Fruit fly (Drosophila melanogaster) whole organism, embryonic: ENCODE data around the gene IscU.
A peak's percentile ranks its signal among the peaks of the same experiment; 100 is the strongest.

ENCODE experiments used
- Adf1 ChIP-seq: fragments of 200-800 bp; sonication (Bioruptor generic); IDR thresholded peaks from 2 replicates; pipeline ENCODE4 v1.3.6; 2022; ENCODE audit warnings: missing biosample characterization, missing genetic modification characterization
- Awh ChIP-seq: fragments of 200-800 bp; sonication (Bioruptor generic); IDR thresholded peaks from 2 replicates; pipeline ENCODE4, ENCODE4 v1.3.6; 2022; ENCODE audit warnings: missing biosample characterization, missing genetic modification characterization
- B-H1 ChIP-seq: fragments of 200-800 bp; sonication (Bioruptor generic); IDR thresholded peaks from 3 replicates; pipeline ENCODE4 v1.3.6; 2022; ENCODE audit warnings: missing biosample characterization, missing genetic modification characterization
- CG10209 ChIP-seq: fragments of 200-800 bp; sonication (Bioruptor generic); optimal IDR thresholded peaks from 3 replicates; lab custom pipeline; 2017; ENCODE audit warnings: missing biosample characterization, mild to moderate bottlenecking, missing genetic modification characterization, missing genetic modification reagents
- CG10565 ChIP-seq: fragments of 200-800 bp; sonication (Bioruptor generic); optimal IDR thresholded peaks from 3 replicates; lab custom pipeline; 2016; ENCODE audit warnings: missing biosample characterization, mild to moderate bottlenecking, missing genetic modification characterization
- CG11696 ChIP-seq: fragments of 200-800 bp; sonication (Bioruptor generic); IDR thresholded peaks from 2 replicates; pipeline ENCODE4 v1.3.6; 2022; ENCODE audit warnings: missing biosample characterization, missing genetic modification characterization
- CG12236 ChIP-seq: fragments of 200-800 bp; sonication (Bioruptor generic); optimal IDR thresholded peaks from 2 replicates; lab custom pipeline; 2016; ENCODE audit warnings: missing biosample characterization, missing genetic modification characterization
- CG15601 ChIP-seq: fragments of 200-800 bp; sonication (Bioruptor generic); optimal IDR thresholded peaks from 3 replicates; lab custom pipeline; 2019; ENCODE audit warnings: missing biosample characterization, mild to moderate bottlenecking, missing genetic modification characterization, moderate library complexity
- CG1647 ChIP-seq: fragments of 200-800 bp; sonication (Bioruptor generic); optimal IDR thresholded peaks from 3 replicates; lab custom pipeline; 2016; ENCODE audit warnings: missing biosample characterization, missing genetic modification characterization
- CG3407 ChIP-seq: fragments of 200-800 bp; sonication (Bioruptor generic); optimal IDR thresholded peaks from 2 replicates; lab custom pipeline; 2018; ENCODE audit warnings: missing biosample characterization, mild to moderate bottlenecking, missing genetic modification characterization
- CG4730 ChIP-seq: fragments of 200-800 bp; sonication (Bioruptor generic); IDR thresholded peaks from 2 replicates; pipeline ENCODE4 v1.3.6; 2022; ENCODE audit warnings: missing biosample characterization, missing genetic modification characterization
- CG6654 ChIP-seq: fragments of 200-800 bp; sonication (Bioruptor generic); optimal IDR thresholded peaks from 2 replicates; lab custom pipeline; 2017; ENCODE audit warnings: missing biosample characterization, mild to moderate bottlenecking, missing genetic modification characterization
- CG8944 ChIP-seq: fragments of 200-800 bp; sonication (Bioruptor generic); optimal IDR thresholded peaks from 3 replicates; lab custom pipeline; 2016; ENCODE audit warnings: missing biosample characterization, missing genetic modification characterization
- CG9727 ChIP-seq: fragments of 200-800 bp; sonication (Bioruptor generic); optimal IDR thresholded peaks from 3 replicates; lab custom pipeline; 2017; ENCODE audit warnings: missing biosample characterization, mild to moderate bottlenecking, missing genetic modification characterization
- CG9876 ChIP-seq: fragments of 200-800 bp; sonication (Bioruptor generic); optimal IDR thresholded peaks from 2 replicates; lab custom pipeline; 2016; ENCODE audit warnings: missing biosample characterization, missing genetic modification characterization
- CoRest ChIP-seq: fragments of 200-800 bp; sonication (Bioruptor generic); optimal IDR thresholded peaks from 3 replicates; lab custom pipeline; 2018; ENCODE audit warnings: missing biosample characterization, mild to moderate bottlenecking, missing genetic modification characterization, moderate library complexity
- D19A ChIP-seq: fragments of 200-800 bp; optimal IDR thresholded peaks from 3 replicates; lab custom pipeline; 2019; ENCODE audit warnings: missing biosample characterization, mild to moderate bottlenecking, missing genetic modification characterization, moderate library complexity
- Dbx ChIP-seq: fragments of 200-800 bp; sonication (Bioruptor generic); IDR thresholded peaks from 3 replicates; pipeline ENCODE4 v1.3.6; 2022; ENCODE audit warnings: missing biosample characterization, missing genetic modification characterization
- E2f1 ChIP-seq: fragments of 200-800 bp; sonication (Bioruptor generic); IDR thresholded peaks from 2 replicates; pipeline ENCODE4 v1.3.6; 2022; ENCODE audit warnings: missing biosample characterization, missing genetic modification characterization
- ERR ChIP-seq: fragments of 200-800 bp; sonication (Bioruptor generic); optimal IDR thresholded peaks from 2 replicates; lab custom pipeline; 2016; ENCODE audit warnings: missing biosample characterization, missing genetic modification characterization
- H2.0 ChIP-seq: fragments of 200-800 bp; sonication (Bioruptor generic); IDR thresholded peaks from 2 replicates; pipeline ENCODE4 v1.3.6; 2022; ENCODE audit warnings: missing biosample characterization, missing genetic modification characterization
- HLH3B ChIP-seq: fragments of 200-800 bp; sonication (Bioruptor generic); IDR thresholded peaks from 2 replicates; pipeline ENCODE4 v1.3.6; 2022; ENCODE audit warnings: missing biosample characterization, missing genetic modification characterization
- Lpt ChIP-seq: fragments of >200 bp; optimal IDR thresholded peaks from 2 replicates; lab custom pipeline; 2018; ENCODE audit warnings: missing biosample characterization, missing genetic modification characterization
- Med ChIP-seq: fragments of 200-800 bp; sonication (Bioruptor generic); peaks from one replicate; lab custom pipeline; 2016; ENCODE audit warnings: missing biosample characterization, missing genetic modification characterization, mild to moderate bottlenecking, inconsistent platforms, moderate library complexity
- NC2α ChIP-seq: fragments of 200-800 bp; sonication (Bioruptor generic); optimal IDR thresholded peaks from 2 replicates; lab custom pipeline; 2016; ENCODE audit warnings: missing biosample characterization, missing genetic modification characterization
- Nf-YC ChIP-seq: fragments of 200-800 bp; optimal IDR thresholded peaks from 3 replicates; lab custom pipeline; 2019; ENCODE audit warnings: missing biosample characterization, mild to moderate bottlenecking, missing genetic modification characterization, moderate library complexity
- Sox102F ChIP-seq: fragments of 200-800 bp; sonication (Bioruptor generic); optimal IDR thresholded peaks from 2 replicates; lab custom pipeline; 2018; ENCODE audit warnings: missing biosample characterization, mild to moderate bottlenecking, missing genetic modification characterization, moderate library complexity
- Sry-β ChIP-seq: fragments of 200-800 bp; sonication (Bioruptor generic); optimal IDR thresholded peaks from 2 replicates; lab custom pipeline; 2018; ENCODE audit warnings: missing biosample characterization, mild to moderate bottlenecking, missing genetic modification characterization, moderate library complexity
- Stat92E ChIP-seq, 3 experiments: fragments of >200 bp in 2 of 3; fragments of 200-800 bp in 1 of 3; sonication (Bioruptor generic) in 1 of 3; optimal IDR thresholded peaks; 2 replicates each; lab custom pipeline; 2017 to 2019; ENCODE audit warnings: missing biosample characterization in 3 of 3, missing genetic modification characterization in 3 of 3, mild to moderate bottlenecking in 1 of 3, moderate library complexity in 1 of 3
- Tbp ChIP-seq: fragments of >200 bp; optimal IDR thresholded peaks from 2 replicates; lab custom pipeline; 2018; ENCODE audit warnings: missing biosample characterization, missing genetic modification characterization
- al ChIP-seq: fragments of 200-800 bp; sonication (Bioruptor generic); IDR thresholded peaks from 2 replicates; pipeline ENCODE4 v1.3.6; 2022; ENCODE audit warnings: missing biosample characterization, missing genetic modification characterization
- bigmax ChIP-seq: fragments of 200-800 bp; sonication (Bioruptor generic); optimal IDR thresholded peaks from 2 replicates; lab custom pipeline; 2018; ENCODE audit warnings: missing biosample characterization, mild to moderate bottlenecking, missing genetic modification characterization
- btn ChIP-seq: fragments of 200-800 bp; sonication (Bioruptor generic); optimal IDR thresholded peaks from 2 replicates; lab custom pipeline; 2016; ENCODE audit warnings: missing biosample characterization, missing genetic modification characterization
- corto ChIP-seq: fragments of 200-800 bp; sonication (Bioruptor generic); optimal IDR thresholded peaks from 2 replicates; lab custom pipeline; 2016; ENCODE audit warnings: missing biosample characterization, mild to moderate bottlenecking, missing genetic modification characterization, moderate library complexity
- dati ChIP-seq: fragments of 200-800 bp; sonication (Bioruptor generic); IDR thresholded peaks from 2 replicates; pipeline ENCODE4 v1.3.6; 2022; ENCODE audit warnings: missing biosample characterization, missing genetic modification characterization
- dmrt11E ChIP-seq: fragments of 200-800 bp; sonication (Bioruptor generic); optimal IDR thresholded peaks from 3 replicates; lab custom pipeline; 2018; ENCODE audit warnings: missing biosample characterization, mild to moderate bottlenecking, missing genetic modification characterization, moderate library complexity
- esg ChIP-seq: fragments of 200-800 bp; sonication (Bioruptor generic); conservative IDR thresholded peaks from 2 replicates; pipeline ENCODE4 v1.3.6; 2022; ENCODE audit warnings: missing biosample characterization, missing genetic modification characterization
- fd3F ChIP-seq: fragments of 200-800 bp; sonication (Bioruptor generic); optimal IDR thresholded peaks from 2 replicates; lab custom pipeline; 2018; ENCODE audit warnings: missing biosample characterization, mild to moderate bottlenecking, missing genetic modification characterization, moderate library complexity
- fd96Cb ChIP-seq: fragments of 200-800 bp; sonication (Bioruptor generic); optimal IDR thresholded peaks from 2 replicates; lab custom pipeline; 2018; ENCODE audit warnings: missing biosample characterization, mild to moderate bottlenecking, missing genetic modification characterization, moderate library complexity
- gsb ChIP-seq: fragments of 200-800 bp; sonication (Bioruptor generic); IDR thresholded peaks from 2 replicates; pipeline ENCODE4 v1.3.6; 2022; ENCODE audit warnings: missing biosample characterization, missing genetic modification characterization
- gsb-n ChIP-seq: fragments of 200-800 bp; sonication (Bioruptor generic); optimal IDR thresholded peaks from 3 replicates; lab custom pipeline; 2018; ENCODE audit warnings: missing biosample characterization, mild to moderate bottlenecking, missing genetic modification characterization
- jing ChIP-seq: fragments of 200-800 bp; sonication (Bioruptor generic); optimal IDR thresholded peaks from 2 replicates; lab custom pipeline; 2018; ENCODE audit warnings: missing biosample characterization, mild to moderate bottlenecking, missing genetic modification characterization
- nerfin-1 ChIP-seq: fragments of 200-800 bp; sonication (Bioruptor generic); optimal IDR thresholded peaks from 3 replicates; lab custom pipeline; 2019; ENCODE audit warnings: missing biosample characterization, mild to moderate bottlenecking, missing genetic modification characterization, moderate library complexity
- nom ChIP-seq: fragments of 200-800 bp; sonication (Bioruptor generic); optimal IDR thresholded peaks from 2 replicates; lab custom pipeline; 2017; ENCODE audit warnings: missing biosample characterization, missing genetic modification characterization, mild to moderate bottlenecking, moderate library complexity, missing genetic modification reagents
- pzg ChIP-seq: fragments of 200-800 bp; sonication (Bioruptor generic); optimal IDR thresholded peaks from 3 replicates; lab custom pipeline; 2018; ENCODE audit warnings: missing biosample characterization, mild to moderate bottlenecking, missing genetic modification characterization, moderate library complexity
- run ChIP-seq: fragments of 200-800 bp; sonication (Bioruptor generic); optimal IDR thresholded peaks from 3 replicates; lab custom pipeline; 2018; ENCODE audit warnings: missing biosample characterization, mild to moderate bottlenecking, missing genetic modification characterization
- sens ChIP-seq: fragments of 200-800 bp; sonication (Bioruptor generic); peaks from one replicate; lab custom pipeline; 2016; ENCODE audit warnings: missing biosample characterization, missing genetic modification characterization
- so ChIP-seq: fragments of 200-800 bp; sonication (Bioruptor generic); IDR thresholded peaks from 3 replicates; pipeline ENCODE4 v1.3.6; 2022; ENCODE audit warnings: missing biosample characterization, missing genetic modification characterization
- sob ChIP-seq: fragments of 200-800 bp; sonication (Bioruptor generic); IDR thresholded peaks from 2 replicates; pipeline ENCODE4 v1.3.6; 2022; ENCODE audit warnings: missing biosample characterization, missing genetic modification characterization
- yki ChIP-seq: fragments of >200 bp; optimal IDR thresholded peaks from 3 replicates; lab custom pipeline; 2018
- z ChIP-seq: fragments of 200-800 bp; sonication (Bioruptor generic); IDR thresholded peaks from 3 replicates; pipeline ENCODE4 v1.3.6; 2022; ENCODE audit warnings: missing biosample characterization, missing genetic modification characterization

The IscU gene

dm6 chr3R:8820428-8820912 is 3.5 kb downstream of the IscU start, which contains the start of gene aqz (continued):
- TF ChIP-seq Lpt (GFP tag; lab: Kevin White, UChicago): no peak
- TF ChIP-seq dmrt11E (tag; lab: Kevin White, UChicago): peak; percentile 8
- peak; percentile 51 for TF ChIP-seq CG8944
- no peak for TF ChIP-seq corto (GFP tag; lab: Kevin White, UChicago)
- TF ChIP-seq B-H1 (GFP tag; lab: Robert Waterston, UW): peak; percentile 21; the same call in 1 of the 3 replicates
- peak; percentile 21; the same call in 1 of the 3 replicates for TF ChIP-seq z (GFP tag; lab: Robert Waterston, UW)
- TF ChIP-seq al (GFP tag; lab: Robert Waterston, UW): 0 out of 2 replicates have a peak, but pooled peaks have one; percentile 25
- peak; percentile 91 for TF ChIP-seq NC2α (GFP tag; lab: Kevin White, UChicago)
- peak; percentile 1 for TF ChIP-seq CG3407
- peak; percentile 38 for TF ChIP-seq bigmax (GFP tag; lab: Kevin White, UChicago)
- no peak for TF ChIP-seq CG4730 (GFP tag; lab: Robert Waterston, UW)
- no peak for TF ChIP-seq CG10565 (GFP tag; lab: Kevin White, UChicago)
- TF ChIP-seq H2.0: no peak
- TF ChIP-seq Dbx: peak; percentile 77
- TF ChIP-seq fd96Cb (tag; lab: Kevin White, UChicago): no peak
- TF ChIP-seq Med (GFP tag; lab: Kevin White, UChicago): peak; percentile 96
- TF ChIP-seq CG1647 (GFP tag; lab: Kevin White, UChicago): no peak
- TF ChIP-seq D19A (tag; lab: Kevin White, UChicago): peak; percentile 64
- TF ChIP-seq Awh: peak; percentile 28; the same call in 1 of the 2 replicates
- peak; percentile 19 for TF ChIP-seq Sry-β
- TF ChIP-seq CG11696 (GFP tag; lab: Robert Waterston, UW): peak; percentile 45; the same call in 1 of the 2 replicates
- peak; percentile 57 for TF ChIP-seq run (tag; lab: Kevin White, UChicago)
- TF ChIP-seq HLH3B (GFP tag; lab: Robert Waterston, UW): peak; percentile 56; the same call in 1 of the 2 replicates
- peak; percentile 98 for TF ChIP-seq pzg (GFP tag; lab: Kevin White, UChicago)
- TF ChIP-seq CG10209: peak; percentile 16
- TF ChIP-seq CG9727: peak; percentile 41
- TF ChIP-seq Adf1 (GFP tag; lab: Robert Waterston, UW): peak; percentile 68; the same call in 1 of the 2 replicates
- peak; percentile 57; the same call in 1 of the 2 replicates for TF ChIP-seq E2f1 (GFP tag; lab: Robert Waterston, UW)
- TF ChIP-seq gsb-n (tag; lab: Kevin White, UChicago): peak; percentile 59
- peak; percentile 40 for TF ChIP-seq CG9876
- TF ChIP-seq CG12236 (GFP tag; lab: Kevin White, UChicago): peak; percentile 21
- TF ChIP-seq yki: no peak
- TF ChIP-seq Stat92E (GFP tag; optimal IDR thresholded peaks at IDR 0.05; lab: Kevin White, UChicago): peak in 1 of 3 experiments; percentile 90
- TF ChIP-seq CG6654 (GFP tag; lab: Kevin White, UChicago): no peak
- peak; percentile 49; the same call in 1 of the 2 replicates for TF ChIP-seq gsb
- TF ChIP-seq dati: 0 out of 2 replicates have a peak, but pooled peaks have one; percentile 33
- TF ChIP-seq sens (GFP tag; lab: Kevin White, UChicago): peak; percentile 91
- no peak for TF ChIP-seq fd3F (GFP tag; lab: Kevin White, UChicago)
- TF ChIP-seq Tbp (GFP tag; lab: Kevin White, UChicago): peak; percentile 72
- peak; percentile 62 for TF ChIP-seq CoRest (tag; lab: Kevin White, UChicago)
- TF ChIP-seq nerfin-1 (tag; lab: Kevin White, UChicago): peak; percentile 46
- TF ChIP-seq Nf-YC (tag; lab: Kevin White, UChicago): peak; percentile 72
- peak; percentile 70; the same call in 2 of the 3 replicates for TF ChIP-seq so
- TF ChIP-seq Sox102F (GFP tag; lab: Kevin White, UChicago): no peak
- peak; percentile 63 for TF ChIP-seq nom (GFP tag; lab: Kevin White, UChicago)
- peak; percentile 72 for TF ChIP-seq sob
- TF ChIP-seq btn (GFP tag; lab: Kevin White, UChicago): no peak
- TF ChIP-seq jing (GFP tag; lab: Kevin White, UChicago): no peak
- peak; percentile 66 for TF ChIP-seq CG15601 (tag; lab: Kevin White, UChicago)
- peak; percentile 73 for TF ChIP-seq ERR (GFP tag; lab: Kevin White, UChicago)
- no peak for TF ChIP-seq esg (GFP tag; lab: Robert Waterston, UW)
